Worm (Caenorhabditis elegans): ENCODE results near the gene ZK105.3.

DNA sequence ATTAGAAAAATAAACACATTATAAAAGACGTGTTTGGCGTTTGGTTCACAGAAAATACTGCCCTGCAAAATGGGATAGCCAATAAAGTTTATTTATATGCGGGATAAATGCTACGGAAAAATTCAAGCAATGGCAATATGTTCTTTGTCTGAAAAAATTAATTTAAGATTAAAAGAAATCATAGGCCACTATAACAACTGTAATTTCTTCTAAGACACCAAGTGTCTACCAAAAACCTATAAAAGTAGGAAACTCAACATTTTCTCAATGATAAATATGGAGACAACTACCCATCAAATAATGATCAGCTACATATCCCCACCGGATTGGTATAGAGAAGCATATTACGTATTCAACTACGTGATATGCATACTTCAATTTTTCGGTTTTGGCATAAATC is 8.4 kb downstream of the ZK105.3 start, which contains the start of gene srw-3:
- TF ChIP-seq ceh-83 (GFP tag; optimal IDR thresholded peaks at IDR 0.05) (no peak), mep-1 (tag; optimal IDR thresholded peaks at IDR 0.05) (no peak), elt-1 (tag; optimal IDR thresholded peaks at IDR 0.05; ENCODE audit: borderline replicate concordance, insufficient read depth) (no peak), zip-8 (tag; optimal IDR thresholded peaks at IDR 0.05) (no peak), tbx-8 (GFP tag; optimal IDR thresholded peaks at IDR 0.05) (no peak), ztf-11 (tag; optimal IDR thresholded peaks at IDR 0.05) (no peak), lin-13 (tag; optimal IDR thresholded peaks at IDR 0.05) (no peak), snpc-4 (tag; optimal IDR thresholded peaks at IDR 0.05) (no peak), nhr-237 (tag; optimal IDR thresholded peaks at IDR 0.05) (no peak), M03D4.4 (tag; optimal IDR thresholded peaks at IDR 0.05) (no peak), flh-1 (GFP tag; optimal IDR thresholded peaks at IDR 0.05) (no peak), pha-4 (tag; optimal IDR thresholded peaks at IDR 0.05) (no peak)
